Worm (Caenorhabditis elegans): Measurements from ENCODE around the gene B0495.5.

DNA sequence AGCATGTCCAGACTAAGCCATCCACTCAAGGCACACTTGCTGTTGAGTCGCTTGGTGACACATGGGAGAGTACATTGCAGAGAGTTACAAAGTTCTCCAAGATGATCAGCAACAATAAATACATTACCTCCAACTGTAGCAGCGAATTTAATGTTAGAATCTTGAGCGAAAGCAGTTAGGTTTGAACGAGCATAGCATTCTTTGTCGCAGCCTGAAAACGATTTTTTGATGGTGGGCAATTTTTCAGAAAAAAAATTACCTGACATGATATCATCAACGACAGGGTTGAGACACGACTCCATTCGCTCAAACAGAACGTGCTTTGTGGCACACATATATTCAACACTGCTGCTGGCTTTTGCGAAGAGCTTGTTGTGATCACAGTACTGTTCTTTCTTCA, 35.3 kb downstream of the B0495.5 start:
- TF ChIP-seq him-1 (tag; optimal IDR thresholded peaks at IDR 0.05) (no peak), W03F9.2 (tag; optimal IDR thresholded peaks at IDR 0.05) (no peak)

All from whole organism, L4/young adult.